Fruit fly (Drosophila melanogaster) whole organism, embryonic: ENCODE results near the gene CG45065.

ENCODE experiments used
- BEAF-32 ChIP-seq: fragments of 200-800 bp; sonication (Bioruptor generic); optimal IDR thresholded peaks from 3 replicates; lab custom pipeline; 2017; ENCODE audit warnings: missing biosample characterization, missing genetic modification characterization, mild to moderate bottlenecking, moderate library complexity, missing genetic modification reagents
- Blimp-1 ChIP-seq: fragments of 200-800 bp; sonication (Bioruptor generic); optimal IDR thresholded peaks from 3 replicates; lab custom pipeline; 2018; ENCODE audit warnings: missing biosample characterization, missing genetic modification characterization, mild to moderate bottlenecking, moderate library complexity, missing genetic modification reagents
- BtbVII ChIP-seq: fragments of 200-800 bp; sonication (Bioruptor generic); optimal IDR thresholded peaks from 3 replicates; lab custom pipeline; 2017; ENCODE audit warnings: missing biosample characterization, mild to moderate bottlenecking, missing genetic modification characterization
- CG12391 ChIP-seq: fragments of 200-800 bp; sonication (Bioruptor generic); optimal IDR thresholded peaks from 3 replicates; lab custom pipeline; 2018; ENCODE audit warnings: missing biosample characterization, mild to moderate bottlenecking, missing genetic modification characterization, moderate library complexity
- CG13296 ChIP-seq: fragments of 200-800 bp; sonication (Bioruptor generic); optimal IDR thresholded peaks from 3 replicates; lab custom pipeline; 2018; ENCODE audit warnings: missing biosample characterization, mild to moderate bottlenecking, missing genetic modification characterization
- CG14965 ChIP-seq: fragments of 200-800 bp; sonication (Bioruptor generic); optimal IDR thresholded peaks from 2 replicates; lab custom pipeline; 2016; ENCODE audit warnings: missing biosample characterization, missing genetic modification characterization, borderline replicate concordance
- CG16779 ChIP-seq: fragments of 200-800 bp; sonication (Bioruptor generic); IDR thresholded peaks from 2 replicates; pipeline ENCODE4 v1.3.6; 2022; ENCODE audit warnings: missing biosample characterization, missing genetic modification characterization
- CG17359 ChIP-seq: fragments of 200-800 bp; sonication (Bioruptor generic); optimal IDR thresholded peaks from 3 replicates; lab custom pipeline; 2018; ENCODE audit warnings: missing biosample characterization, mild to moderate bottlenecking, missing genetic modification characterization, moderate library complexity
- CG1792 ChIP-seq: fragments of 200-800 bp; sonication (Bioruptor generic); optimal IDR thresholded peaks from 2 replicates; lab custom pipeline; 2016; ENCODE audit warnings: missing biosample characterization, missing genetic modification characterization
- CG2889 ChIP-seq: fragments of 200-800 bp; sonication (Bioruptor generic); IDR thresholded peaks from 3 replicates; pipeline ENCODE4 v1.3.6; 2022; ENCODE audit warnings: missing biosample characterization, missing genetic modification characterization
- CG3407 ChIP-seq: fragments of 200-800 bp; sonication (Bioruptor generic); optimal IDR thresholded peaks from 2 replicates; lab custom pipeline; 2018; ENCODE audit warnings: missing biosample characterization, mild to moderate bottlenecking, missing genetic modification characterization
- CG34376 ChIP-seq: fragments of 200-800 bp; sonication (Bioruptor generic); optimal IDR thresholded peaks from 2 replicates; lab custom pipeline; 2018; ENCODE audit warnings: missing biosample characterization, mild to moderate bottlenecking, missing genetic modification characterization
- CG8388 ChIP-seq: fragments of 200-800 bp; sonication (Bioruptor generic); optimal IDR thresholded peaks from 2 replicates; lab custom pipeline; 2019; ENCODE audit warnings: missing biosample characterization, mild to moderate bottlenecking, missing genetic modification characterization, moderate library complexity
- CTCF ChIP-seq: fragments of 200-800 bp; sonication (Bioruptor generic); optimal IDR thresholded peaks from 2 replicates; lab custom pipeline; 2017; ENCODE audit warnings: missing biosample characterization, mild to moderate bottlenecking, missing genetic modification characterization, moderate library complexity
- Deaf1 ChIP-seq: fragments of 200-800 bp; optimal IDR thresholded peaks from 3 replicates; lab custom pipeline; 2019; ENCODE audit warnings: missing biosample characterization, mild to moderate bottlenecking, missing genetic modification characterization, moderate library complexity
- E2f1 ChIP-seq: fragments of 200-800 bp; sonication (Bioruptor generic); IDR thresholded peaks from 2 replicates; pipeline ENCODE4 v1.3.6; 2022; ENCODE audit warnings: missing biosample characterization, missing genetic modification characterization
- Eip74EF ChIP-seq, 2 experiments: fragments of 200-800 bp in 1 of 2; fragments of >200 bp in 1 of 2; sonication (Bioruptor generic) in 1 of 2; optimal IDR thresholded peaks; 2 replicates each; lab custom pipeline; 2017 to 2019; ENCODE audit warnings: missing biosample characterization in 2 of 2, missing genetic modification characterization in 2 of 2, mild to moderate bottlenecking in 1 of 2, moderate library complexity in 1 of 2
- HLHmδ ChIP-seq: fragments of 200-800 bp; sonication (Bioruptor generic); optimal IDR thresholded peaks from 2 replicates; lab custom pipeline; 2018; ENCODE audit warnings: missing biosample characterization, mild to moderate bottlenecking, missing genetic modification characterization, moderate library complexity
- Hey ChIP-seq: fragments of 200-800 bp; sonication (Bioruptor generic); optimal IDR thresholded peaks from 3 replicates; lab custom pipeline; 2018; ENCODE audit warnings: missing biosample characterization, mild to moderate bottlenecking, missing genetic modification characterization
- Jarid2 ChIP-seq: fragments of 200-800 bp; sonication (Bioruptor generic); optimal IDR thresholded peaks from 3 replicates; lab custom pipeline; 2017; ENCODE audit warnings: mild to moderate bottlenecking, missing biosample characterization, missing genetic modification reagents, missing genetic modification characterization
- Med ChIP-seq: fragments of 200-800 bp; sonication (Bioruptor generic); peaks from one replicate; lab custom pipeline; 2016; ENCODE audit warnings: missing biosample characterization, missing genetic modification characterization, mild to moderate bottlenecking, inconsistent platforms, moderate library complexity
- Meics ChIP-seq: fragments of 200-800 bp; sonication (Bioruptor generic); optimal IDR thresholded peaks from 2 replicates; lab custom pipeline; 2017; ENCODE audit warnings: missing biosample characterization, mild to moderate bottlenecking, missing genetic modification characterization
- NC2α ChIP-seq: fragments of 200-800 bp; sonication (Bioruptor generic); optimal IDR thresholded peaks from 2 replicates; lab custom pipeline; 2016; ENCODE audit warnings: missing biosample characterization, missing genetic modification characterization
- PHDP ChIP-seq: fragments of 200-800 bp; sonication (Bioruptor generic); optimal IDR thresholded peaks from 3 replicates; lab custom pipeline; 2018; ENCODE audit warnings: missing biosample characterization, mild to moderate bottlenecking, missing genetic modification characterization, moderate library complexity
- Pdp1 ChIP-seq, 2 experiments: fragments of 200-800 bp; sonication (Bioruptor generic); optimal IDR thresholded peaks; 3 replicates each; lab custom pipeline; 2016; ENCODE audit warnings: missing biosample characterization in 2 of 2, missing genetic modification characterization in 2 of 2, mild to moderate bottlenecking in 1 of 2, moderate library complexity in 1 of 2
- Ptx1 ChIP-seq: fragments of 200-800 bp; sonication (Bioruptor generic); IDR thresholded peaks from 2 replicates; pipeline ENCODE4 v1.3.6; 2022; ENCODE audit warnings: missing biosample characterization, missing genetic modification characterization
- Side ChIP-seq: fragments of 200-800 bp; sonication (Bioruptor generic); optimal IDR thresholded peaks from 2 replicates; lab custom pipeline; 2016; ENCODE audit warnings: missing biosample characterization, missing genetic modification characterization
- Trl ChIP-seq, 3 experiments: fragments of >200 bp in 2 of 3; fragments of 200-800 bp in 1 of 3; sonication (Bioruptor generic) in 1 of 3; optimal IDR thresholded peaks; 2 replicates in 1 of 3; 3 replicates in 2 of 3; lab custom pipeline; 2016 to 2017; ENCODE audit warnings: missing biosample characterization in 1 of 3, missing genetic modification characterization in 1 of 3
- bowl ChIP-seq: fragments of 200-800 bp; sonication (Bioruptor generic); IDR thresholded peaks from 2 replicates; pipeline ENCODE4 v1.3.6; 2022; ENCODE audit warnings: missing biosample characterization, missing genetic modification characterization
- cato ChIP-seq: fragments of 200-800 bp; sonication (Bioruptor generic); optimal IDR thresholded peaks from 2 replicates; lab custom pipeline; 2016; ENCODE audit warnings: missing biosample characterization, missing genetic modification characterization, borderline replicate concordance
- crol ChIP-seq: fragments of 200-800 bp; sonication (Bioruptor generic); IDR thresholded peaks from 2 replicates; pipeline ENCODE4 v1.3.6; 2022; ENCODE audit warnings: missing biosample characterization, missing genetic modification characterization
- exex ChIP-seq: fragments of 200-800 bp; sonication (Bioruptor generic); optimal IDR thresholded peaks from 4 replicates; lab custom pipeline; 2018; ENCODE audit warnings: missing biosample characterization, mild to moderate bottlenecking, missing genetic modification characterization, moderate library complexity
- grn ChIP-seq: fragments of 200-800 bp; sonication (Bioruptor generic); optimal IDR thresholded peaks from 3 replicates; lab custom pipeline; 2017; ENCODE audit warnings: missing biosample characterization, missing genetic modification characterization
- kni ChIP-seq: fragments of 200-800 bp; sonication (Bioruptor generic); optimal IDR thresholded peaks from 3 replicates; lab custom pipeline; 2017; ENCODE audit warnings: mild to moderate bottlenecking, missing biosample characterization, missing genetic modification reagents, missing genetic modification characterization
- knrl ChIP-seq: fragments of 200-800 bp; sonication (Bioruptor generic); IDR thresholded peaks from 3 replicates; pipeline ENCODE4 v1.3.6; 2022; ENCODE audit warnings: missing biosample characterization, missing genetic modification characterization; ENCODE audit not compliant: partially characterized antibody
- lab ChIP-seq: fragments of 200-800 bp; sonication (Bioruptor generic); optimal IDR thresholded peaks from 3 replicates; lab custom pipeline; 2017; ENCODE audit warnings: missing biosample characterization, missing genetic modification characterization, mild to moderate bottlenecking, moderate library complexity, missing genetic modification reagents
- mirr ChIP-seq: fragments of 200-800 bp; sonication (Bioruptor generic); optimal IDR thresholded peaks from 3 replicates; lab custom pipeline; 2018; ENCODE audit warnings: missing biosample characterization, mild to moderate bottlenecking, missing genetic modification characterization
- pzg ChIP-seq: fragments of 200-800 bp; sonication (Bioruptor generic); optimal IDR thresholded peaks from 3 replicates; lab custom pipeline; 2018; ENCODE audit warnings: missing biosample characterization, mild to moderate bottlenecking, missing genetic modification characterization, moderate library complexity
- sug ChIP-seq: fragments of 200-800 bp; optimal IDR thresholded peaks from 2 replicates; lab custom pipeline; 2019; ENCODE audit warnings: missing biosample characterization, mild to moderate bottlenecking, missing genetic modification characterization, moderate library complexity
- trem ChIP-seq: fragments of 200-800 bp; optimal IDR thresholded peaks from 3 replicates; lab custom pipeline; 2019; ENCODE audit warnings: missing biosample characterization, mild to moderate bottlenecking, missing genetic modification characterization, moderate library complexity
- ttk ChIP-seq: fragments of 200-800 bp; sonication (Bioruptor generic); IDR thresholded peaks from 2 replicates; pipeline ENCODE4 v2.1.2; 2022; ENCODE audit warnings: missing biosample characterization, missing genetic modification characterization
- unc-4 ChIP-seq: fragments of 200-800 bp; sonication (Bioruptor generic); IDR thresholded peaks from 2 replicates; pipeline ENCODE4 v1.3.6; 2022; ENCODE audit warnings: missing biosample characterization, missing genetic modification characterization; ENCODE audit not compliant: partially characterized antibody

The CG45065 gene

DNA sequence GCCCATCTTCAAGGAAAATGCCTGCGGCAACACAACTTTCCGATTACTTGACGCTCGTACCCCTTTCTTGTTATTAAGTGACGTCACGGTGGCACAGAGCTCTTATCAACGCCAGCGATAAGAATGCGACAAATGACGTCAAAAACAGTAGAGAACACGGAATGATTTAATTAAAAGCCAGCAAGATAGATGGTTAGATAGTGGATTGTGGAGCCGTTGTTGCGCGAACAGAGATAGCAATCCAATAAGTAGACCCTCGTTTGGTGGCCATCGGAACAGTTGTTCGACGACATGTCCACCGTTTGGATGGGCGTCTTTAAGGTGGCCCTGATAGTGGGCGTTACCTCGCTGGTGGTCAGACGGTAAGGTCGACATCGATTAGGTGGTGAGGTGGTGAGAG, 47.4 kb upstream of the CG45065 start:
- TF ChIP-seq grn (peak; percentile 98), PHDP (tag; lab: Kevin White, UChicago) (no peak), lab (GFP tag; lab: Kevin White, UChicago) (peak; percentile 53), Hey (tag; lab: Kevin White, UChicago) (peak; percentile 60), exex (tag; lab: Kevin White, UChicago) (peak; percentile 79), CG34376 (peak; percentile 42), unc-4 (GFP tag; lab: Robert Waterston, UW) (no peak), NC2α (GFP tag; lab: Kevin White, UChicago) (no peak), HLHmδ (GFP tag; lab: Kevin White, UChicago) (no peak), sug (tag; lab: Kevin White, UChicago) (peak; percentile 80), CG12391 (tag; lab: Kevin White, UChicago) (no peak), mirr (GFP tag; lab: Kevin White, UChicago) (peak; percentile 75), BEAF-32 (GFP tag; lab: Kevin White, UChicago) (no peak), CG1792 (no peak), Side (GFP tag; lab: Kevin White, UChicago) (no peak), E2f1 (GFP tag; lab: Robert Waterston, UW) (no peak), CG16779 (GFP tag; lab: Robert Waterston, UW) (no peak), Med (GFP tag; lab: Kevin White, UChicago) (peak; percentile 52), BtbVII (GFP tag; lab: Kevin White, UChicago) (peak; percentile 81), Pdp1 (GFP tag; optimal IDR thresholded peaks at IDR 0.05; lab: Kevin White, UChicago) (peak in 1 of 2 experiments; percentile 60)

DNA sequence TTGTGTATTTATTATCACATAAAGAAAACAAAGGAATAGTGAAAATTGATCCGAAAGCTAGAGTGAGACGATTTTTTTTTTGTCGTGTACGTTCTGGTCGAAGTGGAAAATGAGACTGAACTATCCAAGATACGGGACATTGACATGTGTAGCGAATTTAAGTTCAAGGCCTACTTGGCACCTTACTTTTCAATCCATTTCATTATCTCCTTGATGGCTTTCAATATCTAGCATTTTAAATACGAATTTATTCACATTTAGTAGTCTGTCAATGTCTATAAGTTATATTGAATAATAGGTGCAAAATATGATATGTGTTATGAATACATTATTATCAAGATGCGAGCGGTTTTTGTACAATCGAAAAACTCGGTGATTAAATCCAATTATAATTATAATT, 46.5 kb upstream of the CG45065 start, which contains the start of gene CG32591:
CG32591 (minus strand) TSS at position 101 of the 400 bp plus-strand sequence.
- TF ChIP-seq trem = no peak
- TF ChIP-seq pzg (GFP tag; lab: Kevin White, UChicago) = no peak
- TF ChIP-seq bowl = no peak
- no peak for TF ChIP-seq CG14965 (GFP tag; lab: Kevin White, UChicago)
- TF ChIP-seq Eip74EF (GFP tag; optimal IDR thresholded peaks at IDR 0.05; lab: Kevin White, UChicago) = no peak
- TF ChIP-seq cato (GFP tag; lab: Kevin White, UChicago) = no peak
- no peak for TF ChIP-seq ttk

DNA sequence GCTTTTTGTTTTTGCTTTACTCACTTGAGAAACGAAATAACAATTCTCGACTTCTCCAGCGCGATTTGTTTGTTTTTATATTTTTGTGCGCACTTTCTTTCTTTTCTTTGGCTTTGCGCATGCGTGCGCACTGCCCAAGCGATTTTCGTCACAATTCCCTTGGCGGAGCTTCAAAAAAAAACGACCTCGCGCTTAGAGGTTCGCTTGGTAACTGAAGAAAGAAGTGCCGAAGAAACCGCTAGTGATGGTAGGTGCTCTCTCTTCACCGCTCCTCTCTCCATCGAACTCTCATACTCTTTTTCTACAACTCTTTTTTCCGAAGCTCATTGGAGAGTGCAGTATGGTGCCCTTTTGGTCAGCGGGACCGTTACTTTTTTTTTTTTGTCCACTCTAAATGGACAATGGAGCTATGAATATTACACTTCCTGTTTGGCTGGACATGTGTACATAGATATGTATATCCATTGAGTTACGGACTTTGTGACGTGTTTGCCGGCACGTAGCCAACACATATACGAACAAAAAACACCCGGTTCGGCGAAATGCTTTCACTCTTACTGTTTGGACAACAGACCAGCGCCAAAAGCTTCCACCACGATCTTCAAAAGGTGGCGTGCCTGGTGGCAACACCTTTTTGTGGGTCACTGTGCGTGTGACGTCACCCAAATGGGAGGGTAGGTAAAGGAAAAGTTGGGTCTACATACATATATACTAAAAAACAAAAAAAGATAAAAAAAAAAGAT, 41.1 kb upstream of the CG45065 start, which contains the start of gene CG9503:
CG9503 (minus strand) TSS at position 217 of the 743 bp plus-strand sequence.
- no peak for TF ChIP-seq CG17359 (tag; lab: Kevin White, UChicago)
- peak; percentile 67 for TF ChIP-seq Jarid2 (GFP tag; lab: Kevin White, UChicago)
- TF ChIP-seq crol = peak; percentile 27; the same call in 1 of the 2 replicates
- TF ChIP-seq CG8388 (GFP tag; lab: Kevin White, UChicago) = peak; percentile 70
- TF ChIP-seq kni = peak; percentile 60
- no peak for TF ChIP-seq CG13296 (GFP tag; lab: Kevin White, UChicago)
- TF ChIP-seq CG3407 (GFP tag; lab: Kevin White, UChicago) = no peak
- no peak for TF ChIP-seq PHDP (tag; lab: Kevin White, UChicago)
- 0 out of 3 replicates have a peak, but pooled peaks have one; percentile 8 for TF ChIP-seq knrl
- peak in 1 of 2 experiments; percentile 50 for TF ChIP-seq Trl (optimal IDR thresholded peaks at IDR 0.05; lab: Kevin White, UChicago)
- TF ChIP-seq Trl (GFP tag; optimal IDR thresholded peaks at IDR 0.05; lab: Kevin White, UChicago) = no peak
- no peak for TF ChIP-seq CG2889 (GFP tag; lab: Robert Waterston, UW)
- peak; percentile 67 for TF ChIP-seq Meics (GFP tag; lab: Kevin White, UChicago)
- TF ChIP-seq Ptx1 (GFP tag; lab: Robert Waterston, UW) = no peak
- TF ChIP-seq Med (GFP tag; lab: Kevin White, UChicago) = peak; percentile 5
- TF ChIP-seq CTCF (GFP tag; lab: Kevin White, UChicago) = peak; percentile 21
- TF ChIP-seq grn = no peak
- TF ChIP-seq Deaf1 (tag; lab: Kevin White, UChicago) = peak; percentile 9
- TF ChIP-seq Blimp-1 = peak; percentile 74
